Fruit fly (Drosophila melanogaster): ENCODE measurements around the gene Sgs7.

Gene Sgs7

DNA sequence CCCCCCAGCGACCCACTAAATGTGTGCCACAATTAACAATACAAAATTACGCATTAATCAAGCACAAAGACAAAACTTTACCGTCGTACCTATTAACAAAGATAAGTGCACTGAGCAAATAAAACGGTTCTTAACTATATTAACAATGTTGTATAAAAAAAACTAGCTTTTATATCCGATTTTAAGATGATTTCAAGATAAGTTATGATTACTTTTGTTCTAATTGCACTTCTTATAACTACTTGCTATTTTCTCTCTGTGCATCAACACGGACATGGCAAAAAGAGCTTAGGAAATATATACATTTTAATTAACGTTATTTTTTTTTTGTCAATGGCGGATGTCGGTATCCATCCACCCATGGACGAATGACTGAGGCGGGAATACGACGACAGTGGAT lies 26.5 kb downstream of the Sgs7 start (continued):
- TF ChIP-seq CG6163 (GFP tag; IDR thresholded peaks at IDR 0.05) (peak; percentile 79), topi (GFP tag; optimal IDR thresholded peaks at IDR 0.05) (peak; percentile 50), Sox14 (GFP tag; optimal IDR thresholded peaks at IDR 0.05) (peak; percentile 52), CG16779 (tag; optimal IDR thresholded peaks at IDR 0.05) (no peak), CG8119 (GFP tag; IDR thresholded peaks at IDR 0.05) (peak; percentile 66), salr (GFP tag; optimal IDR thresholded peaks at IDR 0.05) (no peak), pdm3 (GFP tag; optimal IDR thresholded peaks at IDR 0.05) (peak; percentile 32), Sox15 (GFP tag; optimal IDR thresholded peaks at IDR 0.05) (no peak), dsx (GFP tag; optimal IDR thresholded peaks at IDR 0.05; ENCODE audit: poor library complexity, severe bottlenecking) (no peak), cyc (GFP tag; optimal IDR thresholded peaks at IDR 0.05) (peak; percentile 63), Met (GFP tag; optimal IDR thresholded peaks at IDR 0.05) (peak; percentile 18), CG34406 (GFP tag; optimal IDR thresholded peaks at IDR 0.05) (peak; percentile 1), CG11902 (GFP tag; optimal IDR thresholded peaks at IDR 0.05) (no peak), CG7368 (GFP tag; optimal IDR thresholded peaks at IDR 0.05) (peak; percentile 12), spab (GFP tag; optimal IDR thresholded peaks at IDR 0.05) (no peak), CG15336 (GFP tag; IDR thresholded peaks at IDR 0.05) (peak; percentile 71)

DNA sequence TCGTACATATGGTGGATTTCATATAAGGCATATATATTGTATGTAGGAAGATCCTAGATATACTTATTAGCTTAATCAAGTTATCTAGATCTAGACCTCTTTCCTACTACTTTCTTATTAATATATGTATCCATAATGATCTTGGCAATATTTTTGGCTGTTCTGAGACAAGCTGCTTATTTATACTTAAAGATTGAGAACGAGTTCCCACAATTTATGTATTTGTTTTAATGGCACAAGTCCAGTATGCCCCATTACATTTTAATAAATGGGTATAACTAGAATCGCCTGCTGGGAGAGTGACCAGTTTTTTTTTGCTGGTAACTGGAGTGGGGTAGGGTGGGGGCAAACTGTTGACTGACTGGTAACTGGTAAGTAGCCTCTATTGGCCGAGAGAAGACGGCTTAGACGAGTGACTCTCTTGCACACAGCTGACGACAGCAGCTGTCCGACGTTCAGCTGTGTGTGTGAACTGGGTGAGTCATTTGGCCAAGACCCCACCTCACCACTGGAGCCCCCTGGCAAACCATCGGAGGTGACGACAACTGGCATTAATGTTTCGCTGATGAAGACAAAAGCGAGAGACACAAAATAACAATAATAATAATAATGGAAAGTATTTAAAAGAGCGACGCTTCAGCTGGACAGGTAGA lies 27.2 kb downstream of the Sgs7 start:
- TF ChIP-seq CG1621 (tag; optimal IDR thresholded peaks at IDR 0.05) (no peak), CG15336 (GFP tag; IDR thresholded peaks at IDR 0.05) (peak; percentile 73), CG11294 (GFP tag; IDR thresholded peaks at IDR 0.05) (peak; percentile 52; the same call in 1 of the 2 replicates), CG34406 (GFP tag; optimal IDR thresholded peaks at IDR 0.05) (no peak), CG32006 (GFP tag; optimal IDR thresholded peaks at IDR 0.05) (peak; percentile 78), esn (GFP tag; optimal IDR thresholded peaks at IDR 0.05) (no peak), Ets96B (tag; optimal IDR thresholded peaks at IDR 0.05) (no peak), CG31627 (GFP tag; optimal IDR thresholded peaks at IDR 0.05) (no peak), CG6163 (GFP tag; IDR thresholded peaks at IDR 0.05) (no peak), Sox102F (GFP tag; optimal IDR thresholded peaks at IDR 0.05) (no peak), Eip78C (GFP tag) (peak; percentile 68), ss (GFP tag; optimal IDR thresholded peaks at IDR 0.05) (no peak), pdm3 (GFP tag; optimal IDR thresholded peaks at IDR 0.05) (peak; percentile 20), Lpt (GFP tag; optimal IDR thresholded peaks at IDR 0.05) (peak; percentile 46), svp (GFP tag) (peak; percentile 41), Sox14 (GFP tag; optimal IDR thresholded peaks at IDR 0.05) (peak; percentile 20), acj6 (GFP tag; optimal IDR thresholded peaks at IDR 0.05) (peak; percentile 15), CG6854 (GFP tag; optimal IDR thresholded peaks at IDR 0.05) (no peak), fkh (GFP tag; optimal IDR thresholded peaks at IDR 0.05) (peak; percentile 47), CG8632 (GFP tag; optimal IDR thresholded peaks at IDR 0.05) (no peak), fd85E (GFP tag; optimal IDR thresholded peaks at IDR 0.05) (no peak), Hr38 (GFP tag; optimal IDR thresholded peaks at IDR 0.05) (no peak), vri (GFP tag; optimal IDR thresholded peaks at IDR 0.05) (no peak), CG3919 (GFP tag; optimal IDR thresholded peaks at IDR 0.05) (peak; percentile 15), achi (GFP tag; optimal IDR thresholded peaks at IDR 0.05) (peak; percentile 10), Hr4 (GFP tag; optimal IDR thresholded peaks at IDR 0.05) (peak; percentile 64), fd59A (GFP tag; optimal IDR thresholded peaks at IDR 0.05) (no peak), spab (GFP tag; optimal IDR thresholded peaks at IDR 0.05) (no peak), Sox15 (GFP tag; optimal IDR thresholded peaks at IDR 0.05) (no peak), CG6808 (GFP tag; optimal IDR thresholded peaks at IDR 0.05) (no peak), CG6276 (GFP tag; optimal IDR thresholded peaks at IDR 0.05) (peak; percentile 59), topi (GFP tag; optimal IDR thresholded peaks at IDR 0.05) (no peak), CG11762 (GFP tag; optimal IDR thresholded peaks at IDR 0.05; ENCODE audit: insufficient read depth) (no peak), CG6792 (GFP tag; optimal IDR thresholded peaks at IDR 0.05) (no peak), Hr39 (GFP tag; optimal IDR thresholded peaks at IDR 0.05) (no peak), CG16779 (tag; optimal IDR thresholded peaks at IDR 0.05) (no peak), net (GFP tag; optimal IDR thresholded peaks at IDR 0.05) (no peak), Blimp-1 (GFP tag; optimal IDR thresholded peaks at IDR 0.05) (no peak), Smox (GFP tag; optimal IDR thresholded peaks at IDR 0.05) (no peak), Eip75B (GFP tag; optimal IDR thresholded peaks at IDR 0.05) (no peak), CG8319 (GFP tag; optimal IDR thresholded peaks at IDR 0.05) (no peak)
